Fruit fly (Drosophila melanogaster) whole organism, prepupa: ENCODE data around the gene Dup99B.

Source experiments
- CG11902 ChIP-seq: fragments of 200-800 bp; sonication (Bioruptor generic); optimal IDR thresholded peaks from 3 replicates; lab custom pipeline; 2016; ENCODE audit warnings: missing biosample characterization, missing genetic modification characterization
- CG8119 ChIP-seq: fragments of 200-800 bp; sonication (Bioruptor generic); IDR thresholded peaks from 3 replicates; pipeline ENCODE4 v1.3.6; 2022; ENCODE audit warnings: missing biosample characterization, missing genetic modification characterization
- Ets96B ChIP-seq: fragments of 200-800 bp; optimal IDR thresholded peaks from 2 replicates; lab custom pipeline; 2019; ENCODE audit warnings: missing biosample characterization, mild to moderate bottlenecking, missing genetic modification characterization, moderate library complexity
- net ChIP-seq: fragments of 200-800 bp; sonication (Bioruptor generic); optimal IDR thresholded peaks from 3 replicates; lab custom pipeline; 2016; ENCODE audit warnings: missing biosample characterization, missing genetic modification characterization

DNA sequence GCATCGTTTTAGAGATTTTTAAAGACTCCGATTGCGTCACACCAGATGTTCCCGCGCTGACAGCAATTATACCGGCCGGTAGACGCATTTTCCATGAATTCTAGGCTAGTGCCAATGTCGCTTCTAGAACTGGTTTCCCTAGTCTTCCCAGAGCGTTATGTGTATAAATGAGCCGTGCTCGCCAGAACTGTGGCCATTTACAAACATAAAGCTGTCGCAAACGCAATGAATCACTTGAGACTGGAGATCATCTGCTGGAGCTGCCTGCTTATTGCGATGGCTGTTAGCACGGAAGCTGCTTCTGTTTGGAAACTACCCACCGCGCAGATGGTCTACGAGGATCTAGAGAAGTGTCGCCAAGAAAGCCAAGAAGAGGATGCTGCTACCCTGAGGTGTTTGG lies 863 bp downstream of the Dup99B start, which contains the start of gene Obp99d:
- no peak for TF ChIP-seq Ets96B (tag; lab: Kevin White, UChicago)
- TF ChIP-seq CG8119, result no peak
- no peak for TF ChIP-seq net (GFP tag; lab: Kevin White, UChicago)
- TF ChIP-seq CG11902 (GFP tag; lab: Kevin White, UChicago), result no peak
